Worm (Caenorhabditis elegans): ENCODE measurements around the gene ZK455.5.

ZK455.5 gene

DNA sequence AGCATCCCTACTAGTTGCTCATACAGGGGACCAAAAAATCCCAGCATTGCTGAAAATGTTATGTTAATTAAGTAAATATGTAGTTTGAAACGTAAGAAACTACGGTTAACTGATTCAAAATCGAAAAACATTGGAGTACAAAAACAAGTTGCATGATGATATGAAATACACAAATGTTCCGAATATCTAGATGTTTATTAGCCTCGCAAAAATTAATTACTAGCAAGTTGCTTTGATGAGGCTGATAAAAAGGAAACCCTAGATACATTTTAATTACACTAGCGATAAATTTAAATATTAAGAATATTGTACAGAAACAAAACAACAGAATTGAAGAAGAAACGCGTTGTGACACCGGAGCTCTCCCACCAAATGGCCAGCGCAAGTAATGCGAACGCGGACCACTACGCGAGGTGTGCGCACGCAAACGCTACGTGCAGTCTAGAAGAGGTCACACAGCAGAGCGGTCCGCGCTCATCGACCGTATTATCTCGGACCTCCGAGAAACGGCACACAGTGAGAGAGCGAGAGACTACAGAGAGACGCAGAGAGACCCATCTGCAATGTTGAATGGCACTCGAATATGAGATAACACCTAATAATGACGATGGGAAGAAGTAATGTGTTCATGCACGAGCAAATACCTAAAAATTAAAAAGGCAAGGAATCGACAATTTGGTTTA is 29.9 kb downstream of the ZK455.5 start, which contains the start of gene inx-2:
Gene inx-2 (minus strand): TSS at position 51 of the 683 bp plus-strand sequence.
- TF ChIP-seq tab-1 (GFP tag; IDR thresholded peaks at IDR 0.05) (peak; percentile 77), flt-1 (GFP tag; IDR thresholded peaks at IDR 0.05) (no peak)

DNA sequence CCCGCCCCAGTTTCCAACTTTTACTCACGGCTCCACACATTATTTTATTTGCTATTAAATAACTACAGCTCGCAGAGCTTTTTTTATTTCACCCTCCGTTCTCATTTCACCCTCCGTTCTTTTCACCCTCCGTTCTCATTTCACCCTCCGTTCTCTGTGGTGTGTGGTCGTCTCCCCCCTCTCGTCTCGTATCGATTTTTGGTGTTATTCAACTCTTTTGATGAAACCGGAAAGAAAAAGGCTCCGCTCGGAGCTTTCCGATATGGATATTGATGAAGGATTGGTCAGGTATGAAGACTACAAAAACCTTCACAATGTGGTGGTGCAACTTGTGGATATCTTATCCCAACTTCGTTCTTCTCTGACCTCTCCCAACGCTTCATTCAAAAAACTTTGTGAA is 36.2 kb downstream of the ZK455.5 start:
- TF ChIP-seq flt-1 (GFP tag; IDR thresholded peaks at IDR 0.05), result 0 out of 2 replicates have a peak, but pooled peaks have one; percentile 28
- no peak for TF ChIP-seq med-1 (GFP tag; optimal IDR thresholded peaks at IDR 0.05; ENCODE audit: insufficient read depth)
- TF ChIP-seq T22C8.4 (GFP tag; IDR thresholded peaks at IDR 0.05), result peak; percentile 64

DNA sequence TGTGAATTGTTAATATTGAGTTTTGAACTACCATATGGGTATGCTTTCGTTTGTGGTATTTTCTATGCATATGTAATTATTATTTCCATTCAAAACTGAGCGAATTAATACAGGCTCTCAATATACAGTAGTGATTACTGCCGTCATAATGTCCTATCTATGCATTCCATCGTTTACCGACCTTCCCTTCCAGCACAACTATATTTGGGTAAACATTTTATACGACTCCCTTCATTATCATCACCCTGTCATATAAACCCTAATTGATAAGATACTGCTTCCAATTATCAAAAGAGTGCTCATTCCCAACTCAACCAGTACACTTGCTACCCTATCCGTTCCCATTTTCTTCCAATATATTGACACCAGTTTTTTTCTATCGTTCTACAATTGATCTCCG is 36.8 kb downstream of the ZK455.5 start:
- TF ChIP-seq ztf-23 (GFP tag; IDR thresholded peaks at IDR 0.05) (no peak), ref-1 (GFP tag; conservative IDR thresholded peaks at IDR 0.05) (no peak), tab-1 (GFP tag; IDR thresholded peaks at IDR 0.05) (no peak), cog-1 (tag; optimal IDR thresholded peaks at IDR 0.05) (no peak), klf-2 (GFP tag; conservative IDR thresholded peaks at IDR 0.05) (no peak), ztf-29 (GFP tag; IDR thresholded peaks at IDR 0.05) (no peak), T22C8.4 (GFP tag; IDR thresholded peaks at IDR 0.05) (no peak), flt-1 (GFP tag; IDR thresholded peaks at IDR 0.05) (no peak), med-1 (GFP tag; optimal IDR thresholded peaks at IDR 0.05; ENCODE audit: insufficient read depth) (no peak)

DNA sequence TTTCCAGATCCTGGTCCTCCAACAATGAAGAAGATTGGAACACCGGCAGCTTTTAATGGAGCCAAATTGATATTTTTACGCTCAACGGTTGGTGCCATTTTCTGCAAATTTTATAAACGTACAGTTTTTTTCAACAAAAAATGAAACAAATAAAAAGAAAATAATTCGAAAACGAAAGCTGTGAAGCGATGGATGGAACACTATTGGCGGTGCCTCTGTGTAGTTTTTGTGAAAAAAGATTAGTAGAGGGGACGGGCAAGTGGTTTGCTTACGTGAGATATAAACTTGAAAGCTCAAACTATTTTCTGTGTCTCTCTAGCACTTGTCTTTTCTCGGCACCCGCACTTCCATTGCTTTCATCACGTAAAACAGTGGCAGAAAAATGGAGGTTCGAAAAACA is 39.1 kb downstream of the ZK455.5 start, which contains the start of gene F38B2.4:
Gene F38B2.4 (minus strand): TSS at position 101 of the 400 bp plus-strand sequence.
- no peak for TF ChIP-seq med-1 (GFP tag; optimal IDR thresholded peaks at IDR 0.05; ENCODE audit: insufficient read depth)
- no peak for TF ChIP-seq ztf-23 (GFP tag; IDR thresholded peaks at IDR 0.05)
- no peak for TF ChIP-seq ref-1 (GFP tag; conservative IDR thresholded peaks at IDR 0.05)
- TF ChIP-seq flt-1 (GFP tag; IDR thresholded peaks at IDR 0.05), result no peak
- no peak for TF ChIP-seq ztf-29 (GFP tag; IDR thresholded peaks at IDR 0.05)
- no peak for TF ChIP-seq T22C8.4 (GFP tag; IDR thresholded peaks at IDR 0.05)
- no peak for TF ChIP-seq tab-1 (GFP tag; IDR thresholded peaks at IDR 0.05)
- TF ChIP-seq cog-1 (tag; optimal IDR thresholded peaks at IDR 0.05), result no peak
- no peak for TF ChIP-seq klf-2 (GFP tag; conservative IDR thresholded peaks at IDR 0.05)

DNA sequence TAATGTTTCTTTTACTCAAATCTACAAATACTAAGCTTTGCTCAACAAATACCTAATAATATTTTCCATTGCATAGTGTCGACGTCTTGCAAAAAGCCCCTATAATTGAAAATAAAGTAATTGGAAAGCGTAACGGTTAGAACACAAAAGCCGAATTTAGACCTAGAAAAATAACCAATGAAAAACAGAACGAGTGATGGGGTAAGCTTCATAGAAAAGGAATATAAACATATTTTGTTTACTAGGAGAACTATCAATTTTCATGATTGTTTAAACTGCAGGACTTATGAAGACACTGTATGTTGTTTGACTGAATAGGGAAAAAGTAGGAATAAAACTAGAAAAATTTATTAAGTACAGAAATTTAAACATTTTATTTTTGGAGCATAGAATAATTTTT is 40.5 kb downstream of the ZK455.5 start, which contains the start of gene F38B2.3:
Gene F38B2.3 (minus strand): TSS at position 101 of the 400 bp plus-strand sequence.
- no peak for TF ChIP-seq med-1 (GFP tag; optimal IDR thresholded peaks at IDR 0.05; ENCODE audit: insufficient read depth)
- TF ChIP-seq ztf-23 (GFP tag; IDR thresholded peaks at IDR 0.05), result no peak
- no peak for TF ChIP-seq tab-1 (GFP tag; IDR thresholded peaks at IDR 0.05)
- TF ChIP-seq T22C8.4 (GFP tag; IDR thresholded peaks at IDR 0.05), result no peak
- no peak for TF ChIP-seq klf-2 (GFP tag; conservative IDR thresholded peaks at IDR 0.05)
- TF ChIP-seq ztf-29 (GFP tag; IDR thresholded peaks at IDR 0.05), result no peak

DNA sequence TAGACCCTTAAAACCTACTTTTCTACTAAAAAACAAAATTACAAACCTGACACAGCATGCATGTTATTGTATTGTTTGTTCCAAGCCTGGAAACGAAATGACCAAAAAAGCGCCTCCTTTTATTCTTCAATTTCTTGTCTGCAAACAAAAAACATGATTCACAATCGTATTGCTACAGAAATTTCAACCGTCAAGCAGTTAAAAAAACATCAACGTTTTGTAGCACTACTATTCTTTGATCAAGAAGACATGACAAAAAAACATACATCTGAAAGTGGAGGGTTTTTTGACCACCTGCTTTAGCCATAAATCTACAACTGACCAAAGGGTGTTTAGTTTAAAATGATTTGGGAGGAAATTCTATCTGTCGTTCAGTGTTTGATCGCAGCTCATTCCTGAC is 45.6 kb downstream of the ZK455.5 start, which contains the start of gene F38B2.6:
Gene F38B2.6 (minus strand): TSS at position 101 of the 400 bp plus-strand sequence.
- TF ChIP-seq cog-1 (tag; optimal IDR thresholded peaks at IDR 0.05), result no peak
- TF ChIP-seq klf-2 (GFP tag; conservative IDR thresholded peaks at IDR 0.05), result no peak
- no peak for TF ChIP-seq flt-1 (GFP tag; IDR thresholded peaks at IDR 0.05)
- TF ChIP-seq ztf-23 (GFP tag; IDR thresholded peaks at IDR 0.05), result no peak
- no peak for TF ChIP-seq ztf-29 (GFP tag; IDR thresholded peaks at IDR 0.05)
- no peak for TF ChIP-seq ref-1 (GFP tag; conservative IDR thresholded peaks at IDR 0.05)
- no peak for TF ChIP-seq med-1 (GFP tag; optimal IDR thresholded peaks at IDR 0.05; ENCODE audit: insufficient read depth)

DNA sequence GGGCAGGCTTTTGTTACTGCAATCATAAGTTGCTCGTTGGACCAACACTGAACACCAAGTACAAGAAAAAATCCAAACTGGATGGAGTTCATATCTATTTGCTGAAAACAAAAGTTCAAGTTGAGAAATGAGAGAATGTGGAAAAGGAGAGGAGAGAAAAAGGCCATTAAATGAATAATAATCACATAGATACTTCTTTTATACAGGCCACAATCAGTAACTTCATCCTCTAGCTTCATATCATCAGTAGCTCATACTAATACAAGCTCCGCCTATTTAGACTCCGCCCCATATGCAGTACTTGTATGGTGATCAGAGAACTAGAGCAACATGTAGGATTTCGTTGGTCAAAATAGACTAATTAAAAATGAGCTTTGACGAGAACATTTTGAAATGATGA is 47.5 kb downstream of the ZK455.5 start, which contains the start of gene F38B2.2:
Gene F38B2.2 (minus strand): TSS at position 101 of the 400 bp plus-strand sequence.
- no peak for TF ChIP-seq med-1 (GFP tag; optimal IDR thresholded peaks at IDR 0.05; ENCODE audit: insufficient read depth)
- no peak for TF ChIP-seq cog-1 (tag; optimal IDR thresholded peaks at IDR 0.05)
- TF ChIP-seq ztf-23 (GFP tag; IDR thresholded peaks at IDR 0.05), result no peak
- no peak for TF ChIP-seq flt-1 (GFP tag; IDR thresholded peaks at IDR 0.05)
- no peak for TF ChIP-seq ztf-29 (GFP tag; IDR thresholded peaks at IDR 0.05)
- TF ChIP-seq tab-1 (GFP tag; IDR thresholded peaks at IDR 0.05), result no peak
- TF ChIP-seq ref-1 (GFP tag; conservative IDR thresholded peaks at IDR 0.05), result no peak
- TF ChIP-seq klf-2 (GFP tag; conservative IDR thresholded peaks at IDR 0.05), result no peak
- no peak for TF ChIP-seq T22C8.4 (GFP tag; IDR thresholded peaks at IDR 0.05)

Measured in whole organism, midembryonic.